Worm (Caenorhabditis elegans): Measurements from ENCODE around the gene athp-1.

- no peak for TF ChIP-seq nhr-76 (tag; optimal IDR thresholded peaks at IDR 0.05)
- TF ChIP-seq fkh-10 (GFP tag; optimal IDR thresholded peaks at IDR 0.05), result no peak
- TF ChIP-seq fos-1 (tag; optimal IDR thresholded peaks at IDR 0.05), result no peak
- no peak for TF ChIP-seq pqm-1 (tag; optimal IDR thresholded peaks at IDR 0.05)
- no peak for TF ChIP-seq nhr-237 (tag; optimal IDR thresholded peaks at IDR 0.05)
- no peak for TF ChIP-seq ama-1 (optimal IDR thresholded peaks at IDR 0.05)
- no peak for TF ChIP-seq egl-27 (tag; optimal IDR thresholded peaks at IDR 0.05)
These were observed 23.5 kb downstream of the athp-1 start for ce11 chrIII:10905112-10905511.

Measured in whole organism, L3 larva.